Worm (Caenorhabditis elegans) whole organism, L4 larva: ENCODE measurements around the gene F23H11.5.

Experiments
- skn-1 ChIP-seq: fragments of 150-350 bp; optimal IDR thresholded peaks from 2 replicates; lab custom pipeline; 2014; ENCODE audit warnings: missing biosample characterization, missing genetic modification characterization
- spr-3 ChIP-seq: fragments of 200-800 bp; sonication (Bioruptor generic); optimal IDR thresholded peaks from 2 replicates; lab custom pipeline; 2018; ENCODE audit warnings: mild to moderate bottlenecking, missing genetic modification characterization, missing compliant biosample characterization

- TF ChIP-seq skn-1 (tag; lab: Kevin White, UChicago) (no peak), spr-3 (GFP tag; lab: Kevin White, UChicago) (no peak)
Observed at ce11 chrIII:952184-952583, 41.8 kb upstream of the F23H11.5 start, which contains the start of gene fbxa-10.
